Worm (Caenorhabditis elegans) whole organism, young adult: ENCODE measurements around the gene ima-1.

Source experiments
- B0019.2 ChIP-seq: fragments of 200-800 bp; sonication (Bioruptor generic); conservative IDR thresholded peaks from 2 replicates; pipeline ENCODE4 v1.3.6; 2022; ENCODE audit warnings: missing genetic modification reagents, missing genetic modification characterization, missing compliant biosample characterization
- B0336.3 ChIP-seq: fragments of 200-800 bp; sonication (Bioruptor generic); IDR thresholded peaks from 2 replicates; pipeline ENCODE4 v1.3.6; 2022; ENCODE audit warnings: missing genetic modification characterization, missing compliant biosample characterization
- C06A6.2 ChIP-seq: fragments of 200-800 bp; sonication (Bioruptor generic); conservative IDR thresholded peaks from 2 replicates; pipeline ENCODE4 v1.3.6; 2022; ENCODE audit warnings: missing genetic modification characterization, missing compliant biosample characterization
- D2030.7 ChIP-seq: fragments of 200-800 bp; sonication (Bioruptor generic); IDR thresholded peaks from 2 replicates; pipeline ENCODE4 v1.3.6; 2022; ENCODE audit warnings: missing genetic modification reagents, missing genetic modification characterization, missing compliant biosample characterization
- F10E7.11 ChIP-seq: sonication (generic microtip); optimal IDR thresholded peaks from 2 replicates; lab custom pipeline; 2017; ENCODE audit warnings: mild to moderate bottlenecking, missing genetic modification characterization, moderate library complexity, missing compliant biosample characterization
- F22D6.2 ChIP-seq: sonication (generic microtip); optimal IDR thresholded peaks from 2 replicates; lab custom pipeline; 2016; ENCODE audit warnings: mild to moderate bottlenecking, missing genetic modification characterization, missing compliant biosample characterization
- F39B2.1 ChIP-seq: fragments of 200-800 bp; sonication (Bioruptor generic); IDR thresholded peaks from 2 replicates; pipeline ENCODE4 v1.3.6; 2022; ENCODE audit warnings: missing genetic modification reagents, missing genetic modification characterization, missing compliant biosample characterization
- F55B11.4 ChIP-seq: sonication (generic microtip); optimal IDR thresholded peaks from 2 replicates; lab custom pipeline; 2016; ENCODE audit warnings: missing compliant biosample characterization, missing genetic modification characterization, borderline replicate concordance; ENCODE audit not compliant: insufficient read depth
- F57A8.1 ChIP-seq: fragments of 200-800 bp; sonication (Bioruptor generic); optimal IDR thresholded peaks from 2 replicates; lab custom pipeline; 2018; ENCODE audit warnings: mild to moderate bottlenecking, missing genetic modification characterization, moderate library complexity, missing compliant biosample characterization
- K12H6.12 ChIP-seq: fragments of 200-800 bp; sonication (Bioruptor generic); optimal IDR thresholded peaks from 2 replicates; lab custom pipeline; 2018; ENCODE audit warnings: mild to moderate bottlenecking, missing genetic modification characterization, missing compliant biosample characterization
- Y79H2A.3 ChIP-seq: fragments of 200-800 bp; sonication (Bioruptor generic); conservative IDR thresholded peaks from 2 replicates; pipeline ENCODE4 v1.3.6; 2022; ENCODE audit warnings: missing genetic modification reagents, missing genetic modification characterization, missing compliant biosample characterization
- ZK185.1 ChIP-seq: sonication (generic microtip); optimal IDR thresholded peaks from 2 replicates; lab custom pipeline; 2016; ENCODE audit warnings: mild to moderate bottlenecking, missing genetic modification characterization, missing compliant biosample characterization; ENCODE audit not compliant: poor library complexity, severe bottlenecking
- ama-1 ChIP-seq, 3 experiments: fragments of 150-350 bp in 1 of 3; sonication (generic microtip) in 2 of 3; optimal IDR thresholded peaks; 2 replicates each; lab custom pipeline; 2014 to 2018; ENCODE audit warnings: missing biosample characterization in 2 of 3, missing genetic modification characterization in 2 of 3, missing genetic modification reagents in 2 of 3
- aptf-3 ChIP-seq: fragments of 200-800 bp; sonication (Bioruptor generic); IDR thresholded peaks from 2 replicates; pipeline ENCODE4 v1.3.6; 2022; ENCODE audit warnings: missing genetic modification characterization, missing compliant biosample characterization
- atf-7 ChIP-seq: sonication (generic microtip); optimal IDR thresholded peaks from 2 replicates; lab custom pipeline; 2017; ENCODE audit warnings: mild to moderate bottlenecking, missing genetic modification characterization, missing compliant biosample characterization
- athp-1 ChIP-seq: sonication (generic microtip); optimal IDR thresholded peaks from 2 replicates; lab custom pipeline; 2017; ENCODE audit warnings: mild to moderate bottlenecking, missing genetic modification characterization, missing compliant biosample characterization
- bed-1 ChIP-seq: fragments of 200-800 bp; sonication (Bioruptor generic); IDR thresholded peaks from 2 replicates; pipeline ENCODE4 v1.3.6; 2022; ENCODE audit warnings: missing genetic modification reagents, missing genetic modification characterization, missing compliant biosample characterization
- cebp-1 ChIP-seq, 2 experiments: fragments of 200-800 bp in 1 of 2; sonication (Bioruptor generic) in 1 of 2; sonication (generic microtip) in 1 of 2; IDR thresholded peaks in 1 of 2; optimal IDR thresholded peaks in 1 of 2; 2 replicates each; pipeline versions ENCODE4 v1.3.6 to Lab custom; 2017 to 2022; ENCODE audit warnings: missing compliant biosample characterization in 2 of 2, missing genetic modification characterization in 2 of 2, mild to moderate bottlenecking in 1 of 2, missing genetic modification reagents in 1 of 2, moderate library complexity in 1 of 2
- dox-1 ChIP-seq: fragments of 200-800 bp; sonication (Bioruptor generic); IDR thresholded peaks from 2 replicates; pipeline ENCODE4 v1.3.6; 2022; ENCODE audit warnings: missing genetic modification reagents, missing genetic modification characterization, missing compliant biosample characterization
- dpff-1 ChIP-seq: sonication (generic microtip); optimal IDR thresholded peaks from 2 replicates; lab custom pipeline; 2017; ENCODE audit warnings: mild to moderate bottlenecking, missing genetic modification characterization, missing compliant biosample characterization
- dpl-1 ChIP-seq: fragments of 150-350 bp; optimal IDR thresholded peaks from 2 replicates; lab custom pipeline; 2014; ENCODE audit warnings: missing biosample characterization, missing genetic modification reagents, missing genetic modification characterization
- him-1 ChIP-seq: sonication (generic microtip); optimal IDR thresholded peaks from 2 replicates; lab custom pipeline; 2016; ENCODE audit warnings: missing genotype, missing genetic modification reagents, missing genetic modification characterization, missing compliant biosample characterization
- hmg-1.2 ChIP-seq: fragments of 200-800 bp; sonication (Bioruptor generic); IDR thresholded peaks from 2 replicates; pipeline ENCODE4 v1.3.6; 2022; ENCODE audit warnings: missing genetic modification reagents, missing genetic modification characterization, missing compliant biosample characterization
- hmg-20 ChIP-seq: fragments of 200-800 bp; sonication (Bioruptor generic); IDR thresholded peaks from 2 replicates; pipeline ENCODE4 v1.3.6; 2022; ENCODE audit warnings: missing genetic modification reagents, missing genetic modification characterization, missing compliant biosample characterization
- hrde-1 ChIP-seq: sonication (generic microtip); optimal IDR thresholded peaks from 2 replicates; lab custom pipeline; 2016; ENCODE audit warnings: missing genetic modification characterization, mild to moderate bottlenecking, missing compliant biosample characterization, moderate library complexity, missing genotype, missing genetic modification reagents, borderline replicate concordance
- lir-1 ChIP-seq: fragments of 200-800 bp; sonication (Bioruptor generic); conservative IDR thresholded peaks from 2 replicates; pipeline ENCODE4 v1.3.6; 2022; ENCODE audit warnings: missing genetic modification reagents, missing genetic modification characterization, missing compliant biosample characterization
- lsy-27 ChIP-seq: sonication (generic microtip); optimal IDR thresholded peaks from 2 replicates; lab custom pipeline; 2017; ENCODE audit warnings: missing genetic modification characterization, mild to moderate bottlenecking, missing compliant biosample characterization, antibody characterized with exemption, missing genotype, borderline replicate concordance; ENCODE audit not compliant: insufficient read depth
- madf-10 ChIP-seq: sonication (generic microtip); optimal IDR thresholded peaks from 2 replicates; lab custom pipeline; 2016; ENCODE audit warnings: mild to moderate bottlenecking, missing genetic modification characterization, missing compliant biosample characterization
- madf-3 ChIP-seq: fragments of 200-800 bp; sonication (Bioruptor generic); IDR thresholded peaks from 2 replicates; pipeline ENCODE4 v1.3.6; 2022; ENCODE audit warnings: missing genetic modification reagents, missing genetic modification characterization, missing compliant biosample characterization
- madf-8 ChIP-seq: fragments of 200-800 bp; sonication (Bioruptor generic); conservative IDR thresholded peaks from 2 replicates; pipeline ENCODE4 v1.3.6; 2022; ENCODE audit warnings: missing genetic modification reagents, missing genetic modification characterization, missing compliant biosample characterization
- mcd-1 ChIP-seq: fragments of 200-800 bp; sonication (Bioruptor generic); IDR thresholded peaks from 2 replicates; pipeline ENCODE4 v1.3.6; 2022; ENCODE audit warnings: missing genetic modification reagents, missing genetic modification characterization, missing compliant biosample characterization
- mel-28 ChIP-seq: sonication (generic microtip); optimal IDR thresholded peaks from 2 replicates; lab custom pipeline; 2016; ENCODE audit warnings: borderline replicate concordance, mild to moderate bottlenecking, missing genetic modification characterization, missing compliant biosample characterization
- mes-4 ChIP-seq: sonication (generic microtip); optimal IDR thresholded peaks from 2 replicates; lab custom pipeline; 2016; ENCODE audit warnings: missing genotype, missing genetic modification characterization, missing compliant biosample characterization
- mxl-1 ChIP-seq: sonication (generic microtip); optimal IDR thresholded peaks from 2 replicates; lab custom pipeline; 2016; ENCODE audit warnings: missing genetic modification characterization, missing compliant biosample characterization
- nfya-1 ChIP-seq: sonication (generic microtip); optimal IDR thresholded peaks from 2 replicates; lab custom pipeline; 2017; ENCODE audit warnings: antibody characterized with exemption, missing compliant biosample characterization, missing genetic modification characterization, borderline replicate concordance; ENCODE audit not compliant: insufficient read depth
- nfya-2 ChIP-seq: fragments of 200-800 bp; sonication (Bioruptor generic); IDR thresholded peaks from 2 replicates; pipeline ENCODE4 v1.3.6; 2022; ENCODE audit warnings: missing genetic modification reagents, missing genetic modification characterization, missing compliant biosample characterization
- nfyb-1 ChIP-seq: fragments of 200-800 bp; sonication (Bioruptor generic); IDR thresholded peaks from 2 replicates; pipeline ENCODE4 v1.3.6; 2022; ENCODE audit warnings: missing genetic modification reagents, missing genetic modification characterization, missing compliant biosample characterization
- nhr-120 ChIP-seq: fragments of 200-800 bp; sonication (Bioruptor generic); IDR thresholded peaks from 2 replicates; pipeline ENCODE4 v1.3.6; 2022; ENCODE audit warnings: missing genetic modification characterization, missing compliant biosample characterization
- nhr-80 ChIP-seq: sonication (generic microtip); optimal IDR thresholded peaks from 2 replicates; lab custom pipeline; 2016; ENCODE audit warnings: missing genetic modification characterization, missing compliant biosample characterization
- nhr-90 ChIP-seq: sonication (generic microtip); optimal IDR thresholded peaks from 2 replicates; lab custom pipeline; 2016; ENCODE audit warnings: missing genotype, mild to moderate bottlenecking, missing genetic modification characterization, missing compliant biosample characterization
- rcor-1 ChIP-seq: fragments of 200-800 bp; sonication (Bioruptor generic); IDR thresholded peaks from 2 replicates; pipeline ENCODE4 v1.3.6; 2022; ENCODE audit warnings: missing genetic modification reagents, missing genetic modification characterization, missing compliant biosample characterization
- sdz-38 ChIP-seq: sonication (generic microtip); optimal IDR thresholded peaks from 2 replicates; lab custom pipeline; 2016; ENCODE audit warnings: missing genotype, missing genetic modification characterization, missing compliant biosample characterization
- snpc-3.4 ChIP-seq: sonication (generic microtip); optimal IDR thresholded peaks from 2 replicates; lab custom pipeline; 2017; ENCODE audit warnings: missing genetic modification characterization, mild to moderate bottlenecking, missing compliant biosample characterization, antibody characterized with exemption, moderate library complexity, missing genotype, missing genetic modification reagents
- somi-1 ChIP-seq: fragments of 200-800 bp; sonication (Bioruptor generic); optimal IDR thresholded peaks from 2 replicates; lab custom pipeline; 2018; ENCODE audit warnings: mild to moderate bottlenecking, missing genetic modification characterization, missing compliant biosample characterization
- unc-130 ChIP-seq: sonication (generic microtip); optimal IDR thresholded peaks from 2 replicates; lab custom pipeline; 2016; ENCODE audit warnings: missing genetic modification reagents, missing genetic modification characterization, missing compliant biosample characterization
- xnd-1 ChIP-seq: sonication (generic microtip); optimal IDR thresholded peaks from 2 replicates; lab custom pipeline; 2016; ENCODE audit warnings: missing genotype, missing genetic modification reagents, missing genetic modification characterization, missing compliant biosample characterization
- ztf-28 ChIP-seq: fragments of 200-800 bp; sonication (Bioruptor generic); IDR thresholded peaks from 2 replicates; pipeline ENCODE4 v1.3.6; 2022; ENCODE audit warnings: missing genetic modification reagents, missing genetic modification characterization, missing compliant biosample characterization

The ima-1 gene

DNA sequence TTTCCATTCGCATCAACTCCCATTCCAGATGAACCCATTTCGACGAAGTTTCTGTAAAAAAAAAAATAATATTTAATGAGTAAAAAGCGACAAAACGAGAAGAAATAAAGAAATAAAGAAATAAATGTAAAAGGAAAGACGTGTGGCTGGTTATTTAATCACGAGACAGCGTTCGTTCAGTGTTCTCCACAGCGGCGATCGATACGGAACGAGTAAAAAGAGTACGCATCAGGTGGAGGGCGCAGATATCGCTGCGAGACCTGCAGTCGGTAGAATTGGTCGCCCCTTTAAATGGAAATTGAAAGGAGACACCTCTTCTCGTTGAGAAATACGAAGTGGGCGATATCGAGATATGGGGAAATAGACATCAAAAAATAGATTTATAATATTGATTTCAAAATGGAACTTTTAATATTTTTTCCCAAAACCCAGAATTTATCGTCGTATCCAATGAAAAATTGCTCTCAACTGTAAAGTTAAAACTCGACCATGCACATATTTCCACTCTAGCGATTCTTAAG is 10.8 kb upstream of the ima-1 start, which contains the start of gene pqn-70 (continued):
- TF ChIP-seq Y79H2A.3 (GFP tag; lab: Robert Waterston, UW), result no peak
- TF ChIP-seq D2030.7, result peak; percentile 33; the same call in 1 of the 2 replicates
- peak; percentile 32 for TF ChIP-seq snpc-3.4 (tag; lab: Kevin White, UChicago)
- TF ChIP-seq B0336.3 (GFP tag; lab: Robert Waterston, UW), result peak; percentile 28; the same call in 1 of the 2 replicates
- no peak for TF ChIP-seq mel-28
- peak; percentile 74 for TF ChIP-seq mcd-1
- TF ChIP-seq K12H6.12 (tag; lab: Kevin White, UChicago), result peak; percentile 70
- no peak for TF ChIP-seq F55B11.4 (tag; lab: Kevin White, UChicago)
- TF ChIP-seq nhr-90 (tag; lab: Kevin White, UChicago), result no peak
- TF ChIP-seq F22D6.2 (tag; lab: Kevin White, UChicago), result no peak
- peak; percentile 65 for TF ChIP-seq ZK185.1
- TF ChIP-seq nfya-2, result no peak
- TF ChIP-seq athp-1, result peak; percentile 33
- TF ChIP-seq madf-3, result 0 out of 2 replicates have a peak, but pooled peaks have one; percentile 64
- TF ChIP-seq lsy-27 (tag; lab: Kevin White, UChicago), result no peak
- peak; percentile 55 for TF ChIP-seq nhr-80 (tag; lab: Kevin White, UChicago)
- TF ChIP-seq madf-10 (tag; lab: Kevin White, UChicago), result peak; percentile 76
- no peak for TF ChIP-seq sdz-38 (tag; lab: Kevin White, UChicago)
- TF ChIP-seq nhr-120 (GFP tag; lab: Robert Waterston, UW), result no peak
- TF ChIP-seq F10E7.11 (tag; lab: Kevin White, UChicago), result no peak
- peak; percentile 81; the same call in 1 of the 2 replicates for TF ChIP-seq nfyb-1 (GFP tag; lab: Robert Waterston, UW)
- TF ChIP-seq F39B2.1 (GFP tag; lab: Robert Waterston, UW), result no peak
- TF ChIP-seq F57A8.1 (GFP tag; lab: Kevin White, UChicago), result no peak
- TF ChIP-seq unc-130 (GFP tag; lab: Kevin White, UChicago), result peak; percentile 28
- peak; percentile 94 for TF ChIP-seq hmg-1.2 (GFP tag; lab: Robert Waterston, UW)
- TF ChIP-seq atf-7 (tag; lab: Kevin White, UChicago), result peak; percentile 19
- TF ChIP-seq dpff-1 (tag; lab: Kevin White, UChicago), result no peak
- TF ChIP-seq mxl-1, result no peak
- no peak for TF ChIP-seq B0019.2 (GFP tag; lab: Robert Waterston, UW)
- no peak for TF ChIP-seq dpl-1 (GFP tag; lab: Kevin White, UChicago)
- TF ChIP-seq ztf-28 (GFP tag; lab: Robert Waterston, UW), result no peak
- TF ChIP-seq him-1 (tag; lab: Kevin White, UChicago), result no peak
- no peak for TF ChIP-seq madf-8 (GFP tag; lab: Robert Waterston, UW)
- peak; percentile 45; the same call in 1 of the 2 replicates for TF ChIP-seq lir-1
- peak; percentile 68 for TF ChIP-seq somi-1
- no peak for TF ChIP-seq ama-1 (optimal IDR thresholded peaks at IDR 0.05; lab: Kevin White, UChicago)
- TF ChIP-seq ama-1 (GFP tag; optimal IDR thresholded peaks at IDR 0.05; lab: Kevin White, UChicago), result no peak
- no peak for TF ChIP-seq hrde-1 (tag; lab: Kevin White, UChicago)
- TF ChIP-seq rcor-1, result peak; percentile 14; the same call in 1 of the 2 replicates
- no peak for TF ChIP-seq hmg-20
- TF ChIP-seq C06A6.2 (GFP tag; lab: Robert Waterston, UW), result 0 out of 2 replicates have a peak, but pooled peaks have one; percentile 22
- TF ChIP-seq cebp-1 (GFP tag; IDR thresholded peaks at IDR 0.05; lab: Robert Waterston, UW), result peak; percentile 8; the same call in 1 of the 2 replicates
- no peak for TF ChIP-seq cebp-1 (tag; optimal IDR thresholded peaks at IDR 0.05; lab: Kevin White, UChicago)
- no peak for TF ChIP-seq nfya-1 (tag; lab: Kevin White, UChicago)
- TF ChIP-seq dox-1 (GFP tag; lab: Robert Waterston, UW), result peak; percentile 67
- TF ChIP-seq aptf-3, result no peak
- no peak for TF ChIP-seq bed-1 (GFP tag; lab: Robert Waterston, UW)
- no peak for TF ChIP-seq xnd-1 (tag; lab: Kevin White, UChicago)
- no peak for TF ChIP-seq mes-4 (tag; lab: Kevin White, UChicago)
